Fruit fly (Drosophila melanogaster): Measurements from ENCODE around the gene Rph.

Gene Rph

DNA sequence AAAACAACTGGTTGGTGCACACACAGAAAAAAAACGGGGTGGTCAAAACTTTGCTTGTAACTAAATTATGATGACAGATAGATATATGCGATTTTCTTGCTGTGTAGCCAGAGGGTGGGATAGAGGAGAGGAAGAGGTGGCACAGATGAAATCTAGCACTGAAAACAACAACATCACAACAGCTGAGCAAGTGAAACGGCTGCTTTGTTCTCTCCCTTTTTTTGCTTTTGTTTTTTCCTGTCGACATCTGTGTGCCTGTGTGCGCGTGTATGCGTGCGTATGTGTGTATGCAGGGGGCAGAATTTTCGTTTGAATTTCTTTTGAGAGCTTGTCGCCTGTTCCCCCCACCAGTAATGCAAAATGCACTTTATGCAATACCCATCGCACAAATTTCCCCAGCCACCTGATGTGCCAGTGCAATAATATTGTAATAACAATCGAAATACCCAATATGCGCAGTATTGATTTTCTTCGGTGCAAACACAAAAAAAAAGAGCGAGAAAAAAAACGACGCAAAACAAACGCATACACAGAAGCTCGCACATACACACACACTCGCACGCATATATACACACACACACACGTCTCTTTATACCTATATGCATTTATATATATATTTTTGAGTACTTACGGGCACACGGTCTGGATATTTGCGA lies 10.0 kb upstream of the Rph start (continued):
- TF ChIP-seq ash1 (GFP tag; optimal IDR thresholded peaks at IDR 0.05) (peak; percentile 66), CG10959 (GFP tag; IDR thresholded peaks at IDR 0.05) (no peak), CG17385 (GFP tag; optimal IDR thresholded peaks at IDR 0.05) (peak; percentile 59), Awh (GFP tag; IDR thresholded peaks at IDR 0.05) (no peak), CG10321 (GFP tag; IDR thresholded peaks at IDR 0.05) (no peak), NFAT (GFP tag; IDR thresholded peaks at IDR 0.05) (peak; percentile 70; the same call in 1 of the 2 replicates), CG12391 (tag; optimal IDR thresholded peaks at IDR 0.05) (peak; percentile 66), emc (GFP tag; optimal IDR thresholded peaks at IDR 0.05) (peak; percentile 7), disco-r (GFP tag; optimal IDR thresholded peaks at IDR 0.05) (peak; percentile 18), CTCF (GFP tag; optimal IDR thresholded peaks at IDR 0.05) (no peak), zen (tag; optimal IDR thresholded peaks at IDR 0.05) (no peak), CG10565 (GFP tag; optimal IDR thresholded peaks at IDR 0.05) (no peak), dpn (GFP tag; optimal IDR thresholded peaks at IDR 0.05) (peak; percentile 55 to 67), crp (GFP tag; optimal IDR thresholded peaks at IDR 0.05) (peak in 1 of 2 experiments; percentile 73), CG10274 (GFP tag; optimal IDR thresholded peaks at IDR 0.05) (no peak), Deaf1 (tag; optimal IDR thresholded peaks at IDR 0.05) (peak; percentile 28), CG5953 (GFP tag; IDR thresholded peaks at IDR 0.05) (0 out of 2 replicates have a peak, but pooled peaks have one; percentile 6), chinmo (GFP tag; IDR thresholded peaks at IDR 0.05; ENCODE audit: partially characterized antibody) (no peak), gcm2 (GFP tag; optimal IDR thresholded peaks at IDR 0.05) (no peak), CG2712 (tag; optimal IDR thresholded peaks at IDR 0.05) (peak; percentile 48), Poxn (GFP tag; IDR thresholded peaks at IDR 0.05) (no peak), CG33213 (GFP tag; optimal IDR thresholded peaks at IDR 0.05) (no peak), NC2β (GFP tag; optimal IDR thresholded peaks at IDR 0.05) (peak; percentile 28), CG13424 (tag; optimal IDR thresholded peaks at IDR 0.05) (peak; percentile 62), CG9215 (GFP tag; IDR thresholded peaks at IDR 0.05) (no peak; the same call in 1 of the 2 replicates), Optix (GFP tag; IDR thresholded peaks at IDR 0.05) (peak; percentile 47; the same call in 2 of the 3 replicates), h (optimal IDR thresholded peaks at IDR 0.05) (no peak), CG12155 (GFP tag; optimal IDR thresholded peaks at IDR 0.05) (peak; percentile 79), CG14860 (GFP tag; IDR thresholded peaks at IDR 0.05; ENCODE audit: partially characterized antibody) (no peak), sima (GFP tag; optimal IDR thresholded peaks at IDR 0.05) (no peak), br (optimal IDR thresholded peaks at IDR 0.05) (no peak), ham (GFP tag; IDR thresholded peaks at IDR 0.05) (no peak), BtbVII (GFP tag; optimal IDR thresholded peaks at IDR 0.05) (peak; percentile 56), nau (GFP tag; optimal IDR thresholded peaks at IDR 0.05) (peak; percentile 43), CG4360 (GFP tag; IDR thresholded peaks at IDR 0.05) (peak; percentile 95), jumu (GFP tag; optimal IDR thresholded peaks at IDR 0.05) (peak; percentile 58), Hand (GFP tag; optimal IDR thresholded peaks at IDR 0.05) (peak; percentile 63), HLH4C (GFP tag; IDR thresholded peaks at IDR 0.05; ENCODE audit: partially characterized antibody) (no peak), mirr (GFP tag; optimal IDR thresholded peaks at IDR 0.05) (peak; percentile 65), CG4854 (GFP tag; optimal IDR thresholded peaks at IDR 0.05) (no peak), CG34224 (GFP tag; IDR thresholded peaks at IDR 0.05; ENCODE audit: partially characterized antibody) (no peak), seq (GFP tag; IDR thresholded peaks at IDR 0.05) (0 out of 2 replicates have a peak, but pooled peaks have one; percentile 28), CoRest (tag; optimal IDR thresholded peaks at IDR 0.05) (peak; percentile 48), crc (GFP tag; optimal IDR thresholded peaks at IDR 0.05) (peak; percentile 24), Atf-2 (GFP tag; optimal IDR thresholded peaks at IDR 0.05) (peak; percentile 43), CG12942 (GFP tag; optimal IDR thresholded peaks at IDR 0.05) (peak; percentile 36), CG13624 (GFP tag; optimal IDR thresholded peaks at IDR 0.05) (peak; percentile 75), HLHmδ (GFP tag; optimal IDR thresholded peaks at IDR 0.05) (no peak), CG10366 (GFP tag; IDR thresholded peaks at IDR 0.05) (peak; percentile 49), CG2678 (tag; optimal IDR thresholded peaks at IDR 0.05) (peak; percentile 73), tup (GFP tag; optimal IDR thresholded peaks at IDR 0.05) (no peak)

Data from whole organism, embryonic.